Worm (Caenorhabditis elegans) whole organism, L1 larva: ENCODE measurements around the gene sql-1.

ENCODE experiments used
- C16A3.4 ChIP-seq: fragments of 150-350 bp; optimal IDR thresholded peaks from 2 replicates; lab custom pipeline; 2014; ENCODE audit warnings: missing biosample characterization, missing genetic modification characterization
- C34B4.2 ChIP-seq: sonication (generic microtip); optimal IDR thresholded peaks from 2 replicates; lab custom pipeline; 2017; ENCODE audit warnings: mild to moderate bottlenecking, missing genetic modification characterization, missing compliant biosample characterization
- alr-1 ChIP-seq: fragments of 200-800 bp; sonication (Bioruptor generic); optimal IDR thresholded peaks from 2 replicates; lab custom pipeline; 2018; ENCODE audit warnings: borderline replicate concordance, mild to moderate bottlenecking, missing genetic modification characterization, missing compliant biosample characterization
- aly-2 ChIP-seq: fragments of 150-350 bp; optimal IDR thresholded peaks from 2 replicates; lab custom pipeline; 2014; ENCODE audit warnings: missing biosample characterization, missing genetic modification characterization
- ama-1 ChIP-seq: fragments of 150-350 bp; optimal IDR thresholded peaks from 2 replicates; lab custom pipeline; 2014
- blmp-1 ChIP-seq: fragments of 150-350 bp; optimal IDR thresholded peaks from 2 replicates; lab custom pipeline; 2014; ENCODE audit warnings: missing biosample characterization, missing genetic modification characterization
- ceh-63 ChIP-seq: fragments of 200-800 bp; sonication (Bioruptor generic); optimal IDR thresholded peaks from 2 replicates; lab custom pipeline; 2018; ENCODE audit warnings: mild to moderate bottlenecking, missing genetic modification characterization, missing compliant biosample characterization
- ceh-8 ChIP-seq: fragments of 200-800 bp; sonication (Bioruptor generic); optimal IDR thresholded peaks from 2 replicates; lab custom pipeline; 2018; ENCODE audit warnings: mild to moderate bottlenecking, missing genetic modification characterization, moderate library complexity, missing compliant biosample characterization
- ceh-88 ChIP-seq: fragments of 200-800 bp; sonication (Bioruptor generic); IDR thresholded peaks from 2 replicates; pipeline ENCODE4 v1.3.6; 2022; ENCODE audit warnings: missing genetic modification characterization, missing compliant biosample characterization
- ceh-90 ChIP-seq: sonication (generic microtip); optimal IDR thresholded peaks from 2 replicates; lab custom pipeline; 2016; ENCODE audit warnings: missing genetic modification characterization, missing compliant biosample characterization
- ces-1 ChIP-seq: fragments of 150-350 bp; optimal IDR thresholded peaks from 2 replicates; lab custom pipeline; 2014; ENCODE audit warnings: missing biosample characterization, missing genetic modification reagents, missing genetic modification characterization
- dpl-1 ChIP-seq, 3 experiments: fragments of 150-350 bp in 2 of 3; sonication (generic microtip) in 1 of 3; optimal IDR thresholded peaks; 2 replicates each; lab custom pipeline; 2014 to 2017; ENCODE audit warnings: missing biosample characterization in 3 of 3, missing genetic modification characterization in 3 of 3, missing genetic modification reagents in 3 of 3
- efl-1 ChIP-seq, 4 experiments: fragments of 150-350 bp; optimal IDR thresholded peaks in 3 of 4; peaks in 1 of 4; 1 replicate in 1 of 4; 2 replicates in 3 of 4; lab custom pipeline; 2014; ENCODE audit warnings: missing biosample characterization in 2 of 4, missing genetic modification characterization in 2 of 4, missing genetic modification reagents in 2 of 4
- efl-3 ChIP-seq: fragments of 200-800 bp; sonication (Bioruptor generic); optimal IDR thresholded peaks from 2 replicates; lab custom pipeline; 2018; ENCODE audit warnings: mild to moderate bottlenecking, missing genetic modification characterization, missing compliant biosample characterization
- egl-13 ChIP-seq: sonication (generic microtip); optimal IDR thresholded peaks from 2 replicates; lab custom pipeline; 2016; ENCODE audit warnings: missing genotype, missing genetic modification reagents, missing genetic modification characterization, missing compliant biosample characterization
- egl-27 ChIP-seq, 2 experiments: fragments of 150-350 bp in 1 of 2; sonication (generic microtip); optimal IDR thresholded peaks; 3 replicates each; lab custom pipeline; 2017 to 2018; ENCODE audit warnings: missing biosample characterization in 2 of 2, missing genetic modification characterization in 2 of 2, missing genetic modification reagents in 2 of 2
- elt-2 ChIP-seq: sonication (generic microtip); optimal IDR thresholded peaks from 2 replicates; lab custom pipeline; 2016; ENCODE audit warnings: missing genetic modification characterization, mild to moderate bottlenecking, inconsistent platforms, missing compliant biosample characterization, missing genetic modification reagents
- elt-3 ChIP-seq, 6 experiments: fragments of 150-350 bp in 1 of 6; sonication (generic microtip); optimal IDR thresholded peaks; 2 replicates each; lab custom pipeline; 2017 to 2018; ENCODE audit warnings: missing biosample characterization in 6 of 6, missing genetic modification characterization in 6 of 6, inconsistent platforms in 1 of 6
- fkh-8 ChIP-seq: sonication (generic microtip); optimal IDR thresholded peaks from 2 replicates; lab custom pipeline; 2016; ENCODE audit warnings: mild to moderate bottlenecking, missing genetic modification characterization, missing compliant biosample characterization
- fos-1 ChIP-seq: fragments of 150-350 bp; optimal IDR thresholded peaks from 2 replicates; lab custom pipeline; 2014; ENCODE audit warnings: missing biosample characterization, missing genetic modification characterization
- hlh-17 ChIP-seq: fragments of 200-800 bp; sonication (Bioruptor generic); optimal IDR thresholded peaks from 2 replicates; lab custom pipeline; 2018; ENCODE audit warnings: missing genetic modification characterization, mild to moderate bottlenecking, missing compliant biosample characterization, moderate library complexity, borderline replicate concordance
- hpl-2 ChIP-seq: fragments of 150-350 bp; optimal IDR thresholded peaks from 2 replicates; lab custom pipeline; 2014; ENCODE audit warnings: missing biosample characterization, missing genetic modification reagents, missing genetic modification characterization
- irx-1 ChIP-seq: sonication (generic microtip); optimal IDR thresholded peaks from 2 replicates; lab custom pipeline; 2016; ENCODE audit warnings: missing genetic modification characterization, missing compliant biosample characterization
- jun-1 ChIP-seq: fragments of 150-350 bp; optimal IDR thresholded peaks from 2 replicates; lab custom pipeline; 2014; ENCODE audit warnings: missing biosample characterization, missing genetic modification reagents, missing genetic modification characterization
- lin-14 ChIP-seq: fragments of 200-800 bp; sonication (Bioruptor generic); optimal IDR thresholded peaks from 2 replicates; lab custom pipeline; 2018; ENCODE audit warnings: mild to moderate bottlenecking, missing genetic modification characterization, moderate library complexity, missing compliant biosample characterization
- lin-15B ChIP-seq: fragments of 150-350 bp; sonication (generic microtip); optimal IDR thresholded peaks from 3 replicates; lab custom pipeline; 2014; ENCODE audit warnings: missing biosample characterization, missing genetic modification characterization
- lin-35 ChIP-seq, 2 experiments: fragments of 150-350 bp; optimal IDR thresholded peaks; 2 replicates each; lab custom pipeline; 2014; ENCODE audit warnings: missing biosample characterization in 2 of 2, missing genetic modification characterization in 2 of 2, missing genetic modification reagents in 2 of 2
- lin-39 ChIP-seq: fragments of 150-350 bp; optimal IDR thresholded peaks from 2 replicates; lab custom pipeline; 2014; ENCODE audit warnings: missing biosample characterization, missing genetic modification reagents, missing genetic modification characterization
- lir-3 ChIP-seq: sonication (generic microtip); optimal IDR thresholded peaks from 2 replicates; lab custom pipeline; 2016; ENCODE audit warnings: mild to moderate bottlenecking, missing genetic modification characterization, moderate library complexity, missing compliant biosample characterization; ENCODE audit not compliant: poor library complexity
- lsy-2 ChIP-seq, 2 experiments: fragments of 150-350 bp; optimal IDR thresholded peaks; 2 replicates each; lab custom pipeline; 2014; ENCODE audit warnings: missing biosample characterization in 2 of 2, missing genetic modification characterization in 2 of 2
- mdl-1 ChIP-seq, 2 experiments: fragments of 150-350 bp; optimal IDR thresholded peaks; 2 replicates each; lab custom pipeline; 2014 to 2017; ENCODE audit warnings: missing biosample characterization in 2 of 2, missing genetic modification characterization in 2 of 2, inconsistent platforms in 1 of 2
- mef-2 ChIP-seq: fragments of 150-350 bp; optimal IDR thresholded peaks from 2 replicates; lab custom pipeline; 2014; ENCODE audit warnings: missing biosample characterization, missing genetic modification characterization
- mep-1 ChIP-seq: fragments of 150-350 bp; optimal IDR thresholded peaks from 2 replicates; lab custom pipeline; 2014; ENCODE audit warnings: missing biosample characterization, missing genetic modification characterization
- nhr-19 ChIP-seq: fragments of 200-800 bp; sonication (Bioruptor generic); conservative IDR thresholded peaks from 2 replicates; pipeline ENCODE4 v1.3.6; 2022; ENCODE audit warnings: missing genetic modification characterization, missing compliant biosample characterization
- nhr-237 ChIP-seq: fragments of 150-350 bp; optimal IDR thresholded peaks from 2 replicates; lab custom pipeline; 2014; ENCODE audit warnings: missing biosample characterization, missing genetic modification characterization
- nhr-28 ChIP-seq: fragments of 150-350 bp; optimal IDR thresholded peaks from 2 replicates; lab custom pipeline; 2014; ENCODE audit warnings: missing biosample characterization, missing genetic modification characterization
- nhr-47 ChIP-seq: sonication (generic microtip); optimal IDR thresholded peaks from 2 replicates; lab custom pipeline; 2016; ENCODE audit warnings: mild to moderate bottlenecking, missing genetic modification characterization, moderate library complexity, missing compliant biosample characterization
- nhr-71 ChIP-seq: sonication (generic microtip); optimal IDR thresholded peaks from 2 replicates; lab custom pipeline; 2016; ENCODE audit warnings: mild to moderate bottlenecking, missing genetic modification characterization, moderate library complexity, missing compliant biosample characterization
- nhr-77 ChIP-seq: fragments of 150-350 bp; optimal IDR thresholded peaks from 2 replicates; lab custom pipeline; 2014; ENCODE audit warnings: missing biosample characterization, missing genetic modification characterization
- nhr-84 ChIP-seq: sonication (generic microtip); optimal IDR thresholded peaks from 2 replicates; lab custom pipeline; 2017; ENCODE audit warnings: missing biosample characterization, missing genetic modification characterization
- nhr-85 ChIP-seq: sonication (generic microtip); peaks from one replicate; lab custom pipeline; 2016; ENCODE audit warnings: missing genetic modification characterization, inconsistent platforms, missing compliant biosample characterization
- nhr-90 ChIP-seq: sonication (generic microtip); optimal IDR thresholded peaks from 2 replicates; lab custom pipeline; 2016; ENCODE audit warnings: mild to moderate bottlenecking, missing genetic modification characterization, missing compliant biosample characterization; ENCODE audit not compliant: poor library complexity
- pag-3 ChIP-seq: sonication (generic microtip); optimal IDR thresholded peaks from 2 replicates; lab custom pipeline; 2017; ENCODE audit warnings: missing genetic modification characterization, mild to moderate bottlenecking, missing compliant biosample characterization, antibody characterized with exemption, borderline replicate concordance; ENCODE audit not compliant: insufficient read depth
- snpc-4 ChIP-seq: fragments of 150-350 bp; optimal IDR thresholded peaks from 2 replicates; lab custom pipeline; 2014; ENCODE audit warnings: missing biosample characterization, missing genetic modification characterization
- snu-23 ChIP-seq: sonication (generic microtip); optimal IDR thresholded peaks from 2 replicates; lab custom pipeline; 2016; ENCODE audit warnings: missing genetic modification characterization, missing compliant biosample characterization
- sptf-1 ChIP-seq: fragments of 150-350 bp; optimal IDR thresholded peaks from 2 replicates; lab custom pipeline; 2014; ENCODE audit warnings: missing biosample characterization, missing genetic modification characterization
- tbx-2 ChIP-seq: sonication (generic microtip); optimal IDR thresholded peaks from 2 replicates; lab custom pipeline; 2016; ENCODE audit warnings: missing genetic modification characterization, missing compliant biosample characterization
- tlp-1 ChIP-seq: fragments of 150-350 bp; optimal IDR thresholded peaks from 2 replicates; lab custom pipeline; 2014; ENCODE audit warnings: missing biosample characterization, missing genetic modification characterization
- unc-30 ChIP-seq: sonication (generic microtip); optimal IDR thresholded peaks from 2 replicates; lab custom pipeline; 2017; ENCODE audit warnings: missing biosample characterization, missing genetic modification characterization
- unc-62 ChIP-seq: fragments of 150-350 bp; optimal IDR thresholded peaks from 2 replicates; lab custom pipeline; 2014; ENCODE audit warnings: missing biosample characterization, missing genetic modification reagents, missing genetic modification characterization
- unc-98 ChIP-seq: fragments of 200-800 bp; sonication (Bioruptor generic); IDR thresholded peaks from 2 replicates; pipeline ENCODE4 v1.3.6; 2022; ENCODE audit warnings: missing genetic modification characterization, missing compliant biosample characterization
- ztf-4 ChIP-seq: fragments of 150-350 bp; optimal IDR thresholded peaks from 2 replicates; lab custom pipeline; 2014; ENCODE audit warnings: missing biosample characterization, missing genetic modification characterization

The sql-1 gene

ce11 chrIII:12549657-12550056 is 50.3 kb downstream of the sql-1 start:
- peak; percentile 2 for TF ChIP-seq fos-1 (tag; lab: Kevin White, UChicago)
- peak; percentile 42 for TF ChIP-seq nhr-84 (tag; lab: Kevin White, UChicago)
- no peak for TF ChIP-seq fkh-8 (tag; lab: Kevin White, UChicago)
- TF ChIP-seq lin-39 (tag; lab: Kevin White, UChicago), result no peak
- TF ChIP-seq tlp-1, result no peak
- TF ChIP-seq alr-1 (tag; lab: Kevin White, UChicago), result no peak
- peak; percentile 41 for TF ChIP-seq snu-23 (GFP tag; lab: Kevin White, UChicago)
- no peak for TF ChIP-seq lin-15B
- TF ChIP-seq lsy-2 (tag; optimal IDR thresholded peaks at IDR 0.05; lab: Kevin White, UChicago), result peak; percentile 41 to 62
- no peak for TF ChIP-seq hlh-17 (GFP tag; lab: Kevin White, UChicago)
- no peak for TF ChIP-seq ces-1
- no peak for TF ChIP-seq nhr-237 (tag; lab: Kevin White, UChicago)
- TF ChIP-seq egl-13 (tag; lab: Kevin White, UChicago), result no peak
- TF ChIP-seq ceh-8, result no peak
- peak; percentile 86 for TF ChIP-seq lin-14
- peak; percentile 10 for TF ChIP-seq snpc-4
- peak; percentile 91 for TF ChIP-seq nhr-19 (GFP tag; lab: Robert Waterston, UW)
- TF ChIP-seq nhr-77 (tag; lab: Kevin White, UChicago), result peak; percentile 10
- TF ChIP-seq elt-2 (tag; lab: Kevin White, UChicago), result peak; percentile 98
- TF ChIP-seq sptf-1 (tag; lab: Kevin White, UChicago), result no peak
- TF ChIP-seq hpl-2 (GFP tag; lab: Kevin White, UChicago), result peak; percentile 61
- TF ChIP-seq efl-3 (GFP tag; lab: Kevin White, UChicago), result no peak
- no peak for TF ChIP-seq aly-2 (tag; lab: Kevin White, UChicago)
- no peak for TF ChIP-seq mef-2 (tag; lab: Kevin White, UChicago)
- no peak for TF ChIP-seq ceh-90
- no peak for TF ChIP-seq unc-30
- peak; percentile 72 for TF ChIP-seq ztf-4
- peak in 5 of 6 experiments; percentile 68 to 96 (median 79) for TF ChIP-seq elt-3 (tag; optimal IDR thresholded peaks at IDR 0.05; lab: Kevin White, UChicago)
- peak; percentile 36 for TF ChIP-seq nhr-47 (tag; lab: Kevin White, UChicago)
- peak; percentile 60 to 63 for TF ChIP-seq efl-1 (optimal IDR thresholded peaks at IDR 0.05; lab: Kevin White, UChicago)
- TF ChIP-seq efl-1 (GFP tag; optimal IDR thresholded peaks at IDR 0.05 in 1 of 2; lab: Kevin White, UChicago), result peak in 1 of 2 experiments; percentile 94
- TF ChIP-seq nhr-28, result no peak
- peak in 1 of 2 experiments; percentile 69 for TF ChIP-seq mdl-1 (tag; optimal IDR thresholded peaks at IDR 0.05; lab: Kevin White, UChicago)
- no peak for TF ChIP-seq pag-3 (tag; lab: Kevin White, UChicago)
- peak; percentile 56 for TF ChIP-seq jun-1 (tag; lab: Kevin White, UChicago)
- TF ChIP-seq lin-35 (GFP tag; optimal IDR thresholded peaks at IDR 0.05; lab: Kevin White, UChicago), result peak; percentile 28 to 83
- peak; percentile 22 for TF ChIP-seq tbx-2 (tag; lab: Kevin White, UChicago)
- no peak for TF ChIP-seq C34B4.2 (tag; lab: Kevin White, UChicago)
- no peak for TF ChIP-seq unc-62 (GFP tag; lab: Kevin White, UChicago)
- peak; percentile 74 for TF ChIP-seq nhr-90
- TF ChIP-seq mep-1, result peak; percentile 51
- peak; percentile 78 for TF ChIP-seq blmp-1 (tag; lab: Kevin White, UChicago)
- TF ChIP-seq nhr-85 (tag; lab: Kevin White, UChicago), result peak; percentile 97
- peak; percentile 62 for TF ChIP-seq nhr-71 (tag; lab: Kevin White, UChicago)
- peak; percentile 26 for TF ChIP-seq C16A3.4 (tag; lab: Kevin White, UChicago)
- TF ChIP-seq dpl-1 (GFP tag; optimal IDR thresholded peaks at IDR 0.05; lab: Kevin White, UChicago), result peak; percentile 4 to 55 (median 7)
- no peak for TF ChIP-seq ceh-63 (GFP tag; lab: Kevin White, UChicago)
- TF ChIP-seq ama-1 (lab: Kevin White, UChicago), result no peak
- no peak for TF ChIP-seq unc-98 (GFP tag; lab: Robert Waterston, UW)
- TF ChIP-seq egl-27 (tag; optimal IDR thresholded peaks at IDR 0.05; lab: Kevin White, UChicago), result peak in 1 of 2 experiments; percentile 27
- TF ChIP-seq lir-3 (tag; lab: Kevin White, UChicago), result peak; percentile 3
- no peak for TF ChIP-seq ceh-88 (GFP tag; lab: Robert Waterston, UW)
- TF ChIP-seq irx-1 (tag; lab: Kevin White, UChicago), result no peak
